Worm (Caenorhabditis elegans): ENCODE data around the gene nipa-1.

DNA sequence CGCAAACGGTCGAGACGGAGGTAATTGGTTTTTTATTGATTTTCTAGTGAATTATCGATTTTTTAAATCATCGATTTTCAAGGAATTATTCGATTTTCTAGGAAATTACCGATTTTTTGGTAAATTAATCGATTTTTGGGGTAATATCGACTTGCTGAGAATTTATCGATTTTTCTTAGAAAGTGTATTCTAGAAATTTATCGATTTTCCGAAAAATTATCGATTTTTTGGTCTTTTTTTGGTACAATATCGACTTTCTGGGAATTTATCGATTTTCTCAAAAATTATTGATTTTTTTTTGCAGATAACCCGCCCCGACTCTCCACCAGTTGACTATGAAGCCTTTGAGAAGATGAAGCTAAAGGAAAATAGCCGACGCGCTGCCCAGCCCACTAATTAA is 43.6 kb upstream of the nipa-1 start:
- TF ChIP-seq F13C5.2 (tag; optimal IDR thresholded peaks at IDR 0.05) (no peak), hnd-1 (tag; optimal IDR thresholded peaks at IDR 0.05) (no peak), aly-1 (tag; optimal IDR thresholded peaks at IDR 0.05) (no peak), ama-1 (optimal IDR thresholded peaks at IDR 0.05) (no peak), sea-1 (GFP tag; conservative IDR thresholded peaks at IDR 0.05) (no peak), tra-4 (tag; optimal IDR thresholded peaks at IDR 0.05) (no peak), ceh-13 (GFP tag; optimal IDR thresholded peaks at IDR 0.05) (no peak)

All from whole organism, early embryonic.